Worm (Caenorhabditis elegans) whole organism, L4 larva: Measurements from ENCODE around the gene F58G1.8.

Experiments used
- F37D6.2 ChIP-seq: sonication (generic microtip); optimal IDR thresholded peaks from 2 replicates; lab custom pipeline; 2016; ENCODE audit warnings: mild to moderate bottlenecking, missing genetic modification characterization, missing compliant biosample characterization
- F49E8.2 ChIP-seq: sonication (generic microtip); optimal IDR thresholded peaks from 2 replicates; lab custom pipeline; 2016; ENCODE audit warnings: missing compliant biosample characterization, mild to moderate bottlenecking, missing genetic modification characterization, borderline replicate concordance
- Y105C5A.15 ChIP-seq: fragments of 200-800 bp; sonication (Bioruptor generic); IDR thresholded peaks from 2 replicates; pipeline ENCODE4 v1.3.6; 2022; ENCODE audit warnings: missing genetic modification characterization, missing compliant biosample characterization
- Y75B8A.6 ChIP-seq: fragments of 200-800 bp; sonication (Bioruptor generic); IDR thresholded peaks from 2 replicates; pipeline ENCODE4 v1.3.6; 2022; ENCODE audit warnings: missing genetic modification reagents, missing genetic modification characterization, missing compliant biosample characterization
- ZK546.5 ChIP-seq, 2 experiments: sonication (generic microtip); optimal IDR thresholded peaks; 2 replicates each; lab custom pipeline; 2017; ENCODE audit warnings: missing biosample characterization in 2 of 2, missing genetic modification characterization in 2 of 2
- aha-1 ChIP-seq: fragments of 150-350 bp; peaks from one replicate; lab custom pipeline; 2014; ENCODE audit warnings: missing biosample characterization, missing genetic modification characterization
- attf-4 ChIP-seq: sonication (generic microtip); optimal IDR thresholded peaks from 3 replicates; lab custom pipeline; 2017; ENCODE audit warnings: missing biosample characterization, missing genetic modification characterization
- ceh-20 ChIP-seq: fragments of 200-800 bp; sonication (Bioruptor generic); IDR thresholded peaks from 2 replicates; pipeline ENCODE4 v1.3.6; 2022; ENCODE audit warnings: missing genetic modification reagents, missing genetic modification characterization, missing compliant biosample characterization
- ceh-62 ChIP-seq: sonication (generic microtip); optimal IDR thresholded peaks from 2 replicates; lab custom pipeline; 2017; ENCODE audit warnings: missing biosample characterization, missing genetic modification characterization
- cey-2 ChIP-seq: sonication (generic microtip); optimal IDR thresholded peaks from 3 replicates; lab custom pipeline; 2017; ENCODE audit warnings: missing genetic modification characterization, mild to moderate bottlenecking, missing compliant biosample characterization, antibody characterized with exemption, borderline replicate concordance; ENCODE audit not compliant: insufficient read depth
- ctbp-1 ChIP-seq: fragments of 200-800 bp; sonication (Bioruptor generic); IDR thresholded peaks from 2 replicates; pipeline ENCODE4 v1.3.6; 2022; ENCODE audit warnings: missing genetic modification reagents, missing genetic modification characterization, missing compliant biosample characterization
- daf-8 ChIP-seq: fragments of 200-800 bp; sonication (Bioruptor generic); IDR thresholded peaks from 2 replicates; pipeline ENCODE4 v1.3.6; 2022; ENCODE audit warnings: missing genetic modification characterization, missing compliant biosample characterization
- dmd-6 ChIP-seq: fragments of 200-800 bp; sonication (Bioruptor generic); IDR thresholded peaks from 2 replicates; pipeline ENCODE4 v1.3.6; 2022; ENCODE audit warnings: missing genetic modification reagents, missing genetic modification characterization, missing compliant biosample characterization
- dmd-8 ChIP-seq: fragments of 200-800 bp; sonication (Bioruptor generic); IDR thresholded peaks from 2 replicates; pipeline ENCODE4 v1.3.6; 2022; ENCODE audit warnings: missing genetic modification characterization, missing compliant biosample characterization
- duxl-1 ChIP-seq: sonication (generic microtip); optimal IDR thresholded peaks from 2 replicates; lab custom pipeline; 2016; ENCODE audit warnings: mild to moderate bottlenecking, missing genetic modification characterization, moderate library complexity, missing compliant biosample characterization; ENCODE audit not compliant: poor library complexity
- egl-43 ChIP-seq: fragments of 200-800 bp; sonication (Bioruptor generic); IDR thresholded peaks from 2 replicates; pipeline ENCODE4 v1.3.6; 2022; ENCODE audit warnings: missing genetic modification reagents, missing genetic modification characterization, missing compliant biosample characterization
- fkh-10 ChIP-seq: fragments of 150-350 bp; optimal IDR thresholded peaks from 2 replicates; lab custom pipeline; 2014; ENCODE audit warnings: missing biosample characterization, missing genetic modification reagents, missing genetic modification characterization
- fos-1 ChIP-seq: fragments of 150-350 bp; optimal IDR thresholded peaks from 2 replicates; lab custom pipeline; 2014; ENCODE audit warnings: missing biosample characterization, missing genetic modification characterization
- gei-8 ChIP-seq: fragments of 200-800 bp; sonication (Bioruptor generic); optimal IDR thresholded peaks from 2 replicates; lab custom pipeline; 2018; ENCODE audit warnings: mild to moderate bottlenecking, missing genetic modification characterization, missing compliant biosample characterization
- hlh-11 ChIP-seq: fragments of 200-800 bp; sonication (Bioruptor generic); optimal IDR thresholded peaks from 2 replicates; lab custom pipeline; 2018; ENCODE audit warnings: mild to moderate bottlenecking, missing genetic modification characterization, missing compliant biosample characterization
- lim-7 ChIP-seq: fragments of 200-800 bp; sonication (Bioruptor generic); IDR thresholded peaks from 2 replicates; pipeline ENCODE4 v1.3.6; 2022; ENCODE audit warnings: missing genetic modification characterization, missing compliant biosample characterization
- lin-13 ChIP-seq: fragments of 150-350 bp; optimal IDR thresholded peaks from 2 replicates; lab custom pipeline; 2014; ENCODE audit warnings: missing biosample characterization, missing genetic modification reagents, missing genetic modification characterization
- lin-15B ChIP-seq: fragments of 150-350 bp; sonication (generic microtip); optimal IDR thresholded peaks from 3 replicates; lab custom pipeline; 2014; ENCODE audit warnings: missing biosample characterization, missing genetic modification characterization
- lsy-2 ChIP-seq, 2 experiments: fragments of 150-350 bp in 1 of 2; sonication (generic microtip) in 1 of 2; optimal IDR thresholded peaks; 2 replicates each; lab custom pipeline; 2014 to 2017; ENCODE audit warnings: missing biosample characterization in 2 of 2, missing genetic modification characterization in 2 of 2
- mes-2 ChIP-seq: sonication (generic microtip); optimal IDR thresholded peaks from 2 replicates; lab custom pipeline; 2016; ENCODE audit warnings: missing genotype, mild to moderate bottlenecking, missing genetic modification characterization, missing compliant biosample characterization; ENCODE audit not compliant: poor library complexity, severe bottlenecking
- mxl-3 ChIP-seq: fragments of 200-800 bp; sonication (Bioruptor generic); optimal IDR thresholded peaks from 2 replicates; lab custom pipeline; 2018; ENCODE audit warnings: mild to moderate bottlenecking, missing genetic modification characterization, missing compliant biosample characterization
- nhr-11 ChIP-seq: fragments of 150-350 bp; optimal IDR thresholded peaks from 2 replicates; lab custom pipeline; 2014; ENCODE audit warnings: missing biosample characterization, missing genetic modification characterization
- nhr-237 ChIP-seq: sonication (generic microtip); optimal IDR thresholded peaks from 2 replicates; lab custom pipeline; 2017; ENCODE audit warnings: missing biosample characterization, missing genetic modification characterization
- nhr-25 ChIP-seq: sonication (generic microtip); optimal IDR thresholded peaks from 2 replicates; lab custom pipeline; 2017; ENCODE audit warnings: missing genetic modification characterization, mild to moderate bottlenecking, missing compliant biosample characterization, antibody characterized with exemption, moderate library complexity, borderline replicate concordance; ENCODE audit not compliant: insufficient read depth
- nhr-28 ChIP-seq: fragments of 150-350 bp; optimal IDR thresholded peaks from 2 replicates; lab custom pipeline; 2014; ENCODE audit warnings: missing biosample characterization, missing genetic modification characterization
- nhr-41 ChIP-seq: fragments of 200-800 bp; sonication (Bioruptor generic); IDR thresholded peaks from 2 replicates; pipeline ENCODE4 v1.3.6; 2022; ENCODE audit warnings: missing genetic modification reagents, missing genetic modification characterization, missing compliant biosample characterization
- nhr-42 ChIP-seq: fragments of 200-800 bp; sonication (Bioruptor generic); IDR thresholded peaks from 2 replicates; pipeline ENCODE4 v1.3.6; 2022; ENCODE audit warnings: missing genetic modification characterization, missing compliant biosample characterization
- nhr-48 ChIP-seq: sonication (generic microtip); optimal IDR thresholded peaks from 2 replicates; lab custom pipeline; 2016; ENCODE audit warnings: mild to moderate bottlenecking, missing genetic modification characterization, missing compliant biosample characterization
- nhr-6 ChIP-seq: fragments of 150-350 bp; optimal IDR thresholded peaks from 2 replicates; lab custom pipeline; 2014; ENCODE audit warnings: missing biosample characterization, missing genetic modification characterization
- nhr-76 ChIP-seq: fragments of 150-350 bp; optimal IDR thresholded peaks from 2 replicates; lab custom pipeline; 2014; ENCODE audit warnings: missing biosample characterization, missing genetic modification characterization
- nhr-77 ChIP-seq: fragments of 150-350 bp; optimal IDR thresholded peaks from 2 replicates; lab custom pipeline; 2014; ENCODE audit warnings: missing biosample characterization, missing genetic modification characterization
- pqm-1 ChIP-seq: sonication (generic microtip); optimal IDR thresholded peaks from 2 replicates; lab custom pipeline; 2017; ENCODE audit warnings: missing biosample characterization, missing genetic modification characterization
- rbr-2 ChIP-seq: sonication (generic microtip); optimal IDR thresholded peaks from 2 replicates; lab custom pipeline; 2016; ENCODE audit warnings: missing genotype, missing genetic modification characterization, missing compliant biosample characterization
- sdz-12 ChIP-seq: fragments of 200-800 bp; sonication (Bioruptor generic); optimal IDR thresholded peaks from 2 replicates; lab custom pipeline; 2018; ENCODE audit warnings: mild to moderate bottlenecking, missing genetic modification characterization, missing compliant biosample characterization
- unc-62 ChIP-seq, 3 experiments: fragments of 150-350 bp in 1 of 3; sonication (generic microtip); optimal IDR thresholded peaks in 2 of 3; peaks in 1 of 3; 1 replicate in 1 of 3; 2 replicates in 2 of 3; lab custom pipeline; 2014 to 2017; ENCODE audit warnings: missing biosample characterization in 3 of 3, missing genetic modification characterization in 3 of 3, missing genetic modification reagents in 3 of 3, missing genotype in 1 of 3

F58G1.8 gene

ce11 chrII:12904174-12904573 is 21.3 kb downstream of the F58G1.8 start, which contains the start of gene clec-66:
clec-66 (plus strand) TSS chrII:12904398.
- TF ChIP-seq pqm-1 (tag; lab: Kevin White, UChicago) (peak; percentile 67), fos-1 (tag; lab: Kevin White, UChicago) (no peak), dmd-6 (GFP tag; lab: Robert Waterston, UW) (peak; percentile 47; the same call in 1 of the 2 replicates), mes-2 (tag; lab: Kevin White, UChicago) (no peak), sdz-12 (GFP tag; lab: Kevin White, UChicago) (no peak), daf-8 (GFP tag; lab: Robert Waterston, UW) (no peak), ceh-20 (GFP tag; lab: Robert Waterston, UW) (no peak), nhr-41 (no peak), nhr-25 (no peak), nhr-42 (GFP tag; lab: Robert Waterston, UW) (no peak), nhr-6 (tag; lab: Kevin White, UChicago) (peak; percentile 30), hlh-11 (tag; lab: Kevin White, UChicago) (no peak), duxl-1 (tag; lab: Kevin White, UChicago) (no peak), gei-8 (GFP tag; lab: Kevin White, UChicago) (no peak), egl-43 (GFP tag; lab: Robert Waterston, UW) (no peak), aha-1 (no peak), lin-15B (tag; lab: Kevin White, UChicago) (no peak), Y105C5A.15 (GFP tag; lab: Robert Waterston, UW) (no peak), attf-4 (no peak), lin-13 (GFP tag; lab: Kevin White, UChicago) (no peak), fkh-10 (GFP tag; lab: Kevin White, UChicago) (no peak), ZK546.5 (tag; optimal IDR thresholded peaks at IDR 0.05; lab: Kevin White, UChicago) (no peak), rbr-2 (no peak)

ce11 chrII:12901025-12901424 is 24.4 kb downstream of the F58G1.8 start, which contains the start of gene clec-65:
clec-65 (plus strand) TSS chrII:12901325.
- TF ChIP-seq hlh-11 (tag; lab: Kevin White, UChicago), result peak; percentile 2
- TF ChIP-seq pqm-1 (tag; lab: Kevin White, UChicago), result peak; percentile 47
- no peak for TF ChIP-seq nhr-48 (tag; lab: Kevin White, UChicago)
- TF ChIP-seq nhr-28 (tag; lab: Kevin White, UChicago), result peak; percentile 39
- peak; percentile 12; the same call in 1 of the 2 replicates for TF ChIP-seq dmd-6 (GFP tag; lab: Robert Waterston, UW)
- no peak for TF ChIP-seq dmd-8 (GFP tag; lab: Robert Waterston, UW)
- no peak for TF ChIP-seq mxl-3 (GFP tag; lab: Kevin White, UChicago)
- TF ChIP-seq cey-2, result no peak
- TF ChIP-seq nhr-42 (GFP tag; lab: Robert Waterston, UW), result no peak
- no peak for TF ChIP-seq aha-1

ce11 chrII:12897942-12898341 is 27.5 kb downstream of the F58G1.8 start, which contains the start of gene clec-64:
clec-64 (plus strand) TSS chrII:12898242.
- no peak for TF ChIP-seq unc-62 (GFP tag; optimal IDR thresholded peaks at IDR 0.05 in 1 of 2; lab: Kevin White, UChicago)
- TF ChIP-seq unc-62 (tag; optimal IDR thresholded peaks at IDR 0.05; lab: Kevin White, UChicago), result no peak
- TF ChIP-seq nhr-237 (tag; lab: Kevin White, UChicago), result no peak
- TF ChIP-seq nhr-76, result no peak
- TF ChIP-seq Y75B8A.6 (GFP tag; lab: Robert Waterston, UW), result no peak
- TF ChIP-seq lim-7 (GFP tag; lab: Robert Waterston, UW), result no peak
- no peak for TF ChIP-seq sdz-12 (GFP tag; lab: Kevin White, UChicago)
- no peak for TF ChIP-seq nhr-11 (tag; lab: Kevin White, UChicago)
- TF ChIP-seq, all 104 proteins: peak for 0

- TF ChIP-seq lsy-2 (tag; optimal IDR thresholded peaks at IDR 0.05; lab: Kevin White, UChicago) (no peak), F49E8.2 (tag; lab: Kevin White, UChicago) (no peak), ceh-62 (no peak), nhr-77 (tag; lab: Kevin White, UChicago) (peak; percentile 42), ctbp-1 (no peak), F37D6.2 (tag; lab: Kevin White, UChicago) (no peak), aha-1 (peak; percentile 93), mes-2 (tag; lab: Kevin White, UChicago) (peak; percentile 2)
Observed at ce11 chrII:12897361-12897760, 28.1 kb downstream of the F58G1.8 start.
